Worm (Caenorhabditis elegans) whole organism, mixed stage, embryonic: ENCODE results near the gene C08D8.1.

ENCODE experiments used
- blmp-1 ChIP-seq: fragments of 150-350 bp; optimal IDR thresholded peaks from 2 replicates; lab custom pipeline; 2014; ENCODE audit warnings: missing biosample characterization, missing genetic modification characterization
- ceh-39 ChIP-seq: fragments of 150-350 bp; optimal IDR thresholded peaks from 2 replicates; lab custom pipeline; 2014; ENCODE audit warnings: missing biosample characterization, missing genetic modification characterization
- ceh-43 ChIP-seq: fragments of 200-800 bp; sonication (Bioruptor generic); optimal IDR thresholded peaks from 2 replicates; lab custom pipeline; 2018; ENCODE audit warnings: mild to moderate bottlenecking, missing genetic modification characterization, moderate library complexity, missing compliant biosample characterization
- ceh-83 ChIP-seq: fragments of 200-800 bp; sonication (Bioruptor generic); optimal IDR thresholded peaks from 2 replicates; lab custom pipeline; 2018; ENCODE audit warnings: mild to moderate bottlenecking, missing genetic modification characterization, missing compliant biosample characterization
- ces-1 ChIP-seq: fragments of 150-350 bp; optimal IDR thresholded peaks from 2 replicates; lab custom pipeline; 2014; ENCODE audit warnings: missing biosample characterization, missing genetic modification reagents, missing genetic modification characterization
- cnd-1 ChIP-seq: fragments of 200-800 bp; sonication (Bioruptor generic); optimal IDR thresholded peaks from 2 replicates; lab custom pipeline; 2018; ENCODE audit warnings: mild to moderate bottlenecking, missing genetic modification characterization, missing compliant biosample characterization
- elt-1 ChIP-seq: sonication (generic microtip); optimal IDR thresholded peaks from 2 replicates; lab custom pipeline; 2017; ENCODE audit warnings: missing genetic modification characterization, mild to moderate bottlenecking, missing compliant biosample characterization, antibody characterized with exemption, moderate library complexity, borderline replicate concordance; ENCODE audit not compliant: insufficient read depth
- elt-3 ChIP-seq: fragments of 150-350 bp; optimal IDR thresholded peaks from 2 replicates; lab custom pipeline; 2014; ENCODE audit warnings: missing biosample characterization, missing genetic modification characterization
- flh-1 ChIP-seq: fragments of 200-800 bp; sonication (Bioruptor generic); optimal IDR thresholded peaks from 2 replicates; lab custom pipeline; 2018; ENCODE audit warnings: mild to moderate bottlenecking, missing genetic modification characterization, moderate library complexity, missing compliant biosample characterization
- ham-2 ChIP-seq: fragments of 200-800 bp; sonication (Bioruptor generic); optimal IDR thresholded peaks from 2 replicates; lab custom pipeline; 2018; ENCODE audit warnings: mild to moderate bottlenecking, missing genetic modification characterization, missing compliant biosample characterization
- hlh-1 ChIP-seq: fragments of 150-350 bp; optimal IDR thresholded peaks from 2 replicates; lab custom pipeline; 2014; ENCODE audit warnings: missing biosample characterization, missing genetic modification reagents, missing genetic modification characterization
- lin-13 ChIP-seq: fragments of 150-350 bp; optimal IDR thresholded peaks from 2 replicates; lab custom pipeline; 2014; ENCODE audit warnings: missing biosample characterization, missing genetic modification characterization
- lin-32 ChIP-seq: fragments of 200-800 bp; sonication (Bioruptor generic); optimal IDR thresholded peaks from 2 replicates; lab custom pipeline; 2018; ENCODE audit warnings: mild to moderate bottlenecking, missing genetic modification characterization, missing compliant biosample characterization
- lsy-2 ChIP-seq: fragments of 150-350 bp; optimal IDR thresholded peaks from 2 replicates; lab custom pipeline; 2014; ENCODE audit warnings: missing biosample characterization, missing genetic modification characterization
- mab-5 ChIP-seq: fragments of 150-350 bp; optimal IDR thresholded peaks from 2 replicates; lab custom pipeline; 2014; ENCODE audit warnings: missing biosample characterization, missing genetic modification characterization
- nhr-12 ChIP-seq: fragments of 150-350 bp; optimal IDR thresholded peaks from 2 replicates; lab custom pipeline; 2014; ENCODE audit warnings: missing biosample characterization, missing genetic modification characterization
- nhr-2 ChIP-seq: fragments of 150-350 bp; optimal IDR thresholded peaks from 2 replicates; lab custom pipeline; 2014; ENCODE audit warnings: missing biosample characterization, missing genetic modification characterization
- nhr-28 ChIP-seq: fragments of 150-350 bp; optimal IDR thresholded peaks from 2 replicates; lab custom pipeline; 2014; ENCODE audit warnings: missing biosample characterization, missing genetic modification characterization
- sem-2 ChIP-seq: fragments of 200-800 bp; sonication (Bioruptor generic); optimal IDR thresholded peaks from 2 replicates; lab custom pipeline; 2018; ENCODE audit warnings: mild to moderate bottlenecking, missing genetic modification characterization, missing compliant biosample characterization
- sptf-1 ChIP-seq: sonication (generic microtip); optimal IDR thresholded peaks from 2 replicates; lab custom pipeline; 2017; ENCODE audit warnings: mild to moderate bottlenecking, missing genetic modification characterization, moderate library complexity, missing compliant biosample characterization
- tbx-8 ChIP-seq: fragments of 200-800 bp; sonication (Bioruptor generic); optimal IDR thresholded peaks from 2 replicates; lab custom pipeline; 2018; ENCODE audit warnings: mild to moderate bottlenecking, missing genetic modification characterization, moderate library complexity, missing compliant biosample characterization
- unc-120 ChIP-seq: sonication (generic microtip); optimal IDR thresholded peaks from 2 replicates; lab custom pipeline; 2017; ENCODE audit warnings: missing genetic modification characterization, missing compliant biosample characterization; ENCODE audit not compliant: poor library complexity, severe bottlenecking
- unc-39 ChIP-seq: fragments of 150-350 bp; optimal IDR thresholded peaks from 2 replicates; lab custom pipeline; 2014; ENCODE audit warnings: missing biosample characterization, missing genetic modification characterization
- unc-62 ChIP-seq: fragments of 150-350 bp; optimal IDR thresholded peaks from 2 replicates; lab custom pipeline; 2014; ENCODE audit warnings: missing biosample characterization, missing genetic modification reagents, missing genetic modification characterization
- zip-8 ChIP-seq: fragments of 150-350 bp; optimal IDR thresholded peaks from 2 replicates; lab custom pipeline; 2014; ENCODE audit warnings: missing biosample characterization, missing genetic modification characterization

Gene C08D8.1

DNA sequence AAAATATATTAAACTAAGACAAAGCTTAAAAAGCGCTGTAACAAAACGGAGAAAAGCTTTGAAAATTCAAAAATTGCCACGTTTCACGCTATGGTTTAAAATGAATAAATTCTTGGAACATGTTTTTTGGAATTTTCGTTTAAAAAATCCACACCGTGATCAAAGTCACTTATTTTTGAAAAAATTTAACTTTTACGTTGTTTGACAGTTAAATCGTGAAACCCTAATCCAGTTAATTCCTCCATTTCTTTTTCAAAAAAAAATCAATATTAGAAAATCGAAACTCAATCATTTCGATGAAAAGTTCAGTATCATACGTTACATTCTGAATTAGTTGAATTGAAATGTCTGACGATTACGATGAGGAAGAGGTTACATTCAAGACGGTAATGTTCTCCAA lies 30.3 kb downstream of the C08D8.1 start, which contains the start of gene F38E1.3:
TSS of gene F38E1.3 (plus strand) at position 301 of the 400 bp plus-strand sequence.
- TF ChIP-seq nhr-12 (tag; lab: Kevin White, UChicago) (no peak), flh-1 (GFP tag; lab: Kevin White, UChicago) (no peak), unc-120 (tag; lab: Kevin White, UChicago) (no peak), lsy-2 (tag; lab: Kevin White, UChicago) (no peak), sptf-1 (tag; lab: Kevin White, UChicago) (no peak), unc-39 (tag; lab: Kevin White, UChicago) (no peak), mab-5 (tag; lab: Kevin White, UChicago) (no peak), cnd-1 (tag; lab: Kevin White, UChicago) (no peak), elt-3 (tag; lab: Kevin White, UChicago) (no peak), lin-13 (tag; lab: Kevin White, UChicago) (no peak), ceh-39 (tag; lab: Kevin White, UChicago) (no peak)
- TF ChIP-seq, all 35 proteins: peak for 0

DNA sequence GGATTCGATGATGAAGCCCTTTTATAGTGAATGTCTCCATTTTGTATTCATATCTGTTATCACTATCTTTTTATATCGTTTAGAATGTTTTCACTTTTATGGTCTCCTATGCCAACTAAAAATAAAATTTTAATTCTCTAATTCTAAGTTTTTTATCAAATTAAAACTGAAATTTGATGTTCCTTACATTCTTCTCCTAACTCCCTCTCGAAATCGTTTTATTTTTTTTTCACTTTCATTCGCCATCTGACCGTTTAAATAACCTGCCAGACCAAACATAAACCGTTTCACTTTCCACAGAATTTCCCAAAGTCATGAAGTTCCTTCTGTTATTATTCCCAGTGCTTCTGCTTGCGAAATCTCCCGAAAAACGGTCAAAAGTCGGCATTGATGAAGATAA lies 33.6 kb downstream of the C08D8.1 start, which contains the start of gene F52E1.5:
TSS of gene F52E1.5 (plus strand) at position 301 of the 400 bp plus-strand sequence.
- TF ChIP-seq elt-1 (tag; lab: Kevin White, UChicago), result no peak

DNA sequence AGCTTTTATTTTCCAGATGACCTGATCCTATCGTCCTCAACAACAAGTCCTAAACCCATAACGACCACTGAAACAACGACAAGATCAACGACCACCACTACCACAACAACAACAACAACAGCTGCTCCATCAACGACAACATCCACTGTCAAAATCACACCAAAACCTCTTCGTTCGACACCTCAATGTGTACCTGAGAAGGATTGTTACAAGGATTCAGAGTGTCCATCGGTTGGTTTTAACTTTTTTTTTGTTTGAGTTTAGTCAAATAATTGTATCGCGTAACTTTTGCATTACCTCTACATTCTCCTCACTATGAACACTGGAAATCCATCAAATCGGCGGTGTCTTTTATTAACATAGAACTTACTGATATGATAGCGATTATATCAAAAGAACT lies 34.5 kb downstream of the C08D8.1 start:
- TF ChIP-seq sem-2 (GFP tag; lab: Kevin White, UChicago), result no peak
- no peak for TF ChIP-seq lin-32 (GFP tag; lab: Kevin White, UChicago)
- TF ChIP-seq unc-120 (tag; lab: Kevin White, UChicago), result no peak
- TF ChIP-seq nhr-2, result no peak
- TF ChIP-seq ces-1 (GFP tag; lab: Kevin White, UChicago), result no peak
- no peak for TF ChIP-seq ham-2 (GFP tag; lab: Kevin White, UChicago)
- TF ChIP-seq lsy-2 (tag; lab: Kevin White, UChicago), result no peak
- TF ChIP-seq hlh-1 (tag; lab: Kevin White, UChicago), result no peak
- TF ChIP-seq blmp-1 (tag; lab: Kevin White, UChicago), result no peak
- no peak for TF ChIP-seq tbx-8
- TF ChIP-seq unc-62, result no peak
- TF ChIP-seq nhr-28 (tag; lab: Kevin White, UChicago), result no peak
- TF ChIP-seq sptf-1 (tag; lab: Kevin White, UChicago), result no peak
- no peak for TF ChIP-seq flh-1 (GFP tag; lab: Kevin White, UChicago)
- TF ChIP-seq ceh-83, result no peak
- TF ChIP-seq ceh-43, result no peak

DNA sequence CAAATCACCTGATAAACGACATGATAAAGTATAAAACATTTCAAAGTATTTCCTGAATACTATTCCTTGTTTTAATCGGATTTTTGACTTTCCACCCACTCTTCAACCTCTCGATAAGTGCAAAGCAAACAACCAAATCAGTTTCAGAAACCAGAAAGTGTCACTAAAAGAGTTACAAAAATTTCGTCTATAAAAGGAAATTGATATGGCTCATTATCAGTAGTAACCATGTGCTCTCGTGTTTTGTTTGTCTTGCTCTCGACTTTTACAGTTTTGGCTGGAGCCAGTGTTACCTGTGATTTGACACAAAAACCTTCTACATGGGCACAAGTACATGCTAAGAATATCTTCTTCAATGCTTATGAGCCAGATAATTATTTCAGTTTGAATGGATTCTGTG lies 38.2 kb downstream of the C08D8.1 start, which contains the start of gene F52E1.14:
TSS of gene F52E1.14 (plus strand) at position 207 of the 400 bp plus-strand sequence.
- no peak for TF ChIP-seq tbx-8
- no peak for TF ChIP-seq unc-39 (tag; lab: Kevin White, UChicago)
- TF ChIP-seq lin-13 (tag; lab: Kevin White, UChicago), result no peak
- no peak for TF ChIP-seq lsy-2 (tag; lab: Kevin White, UChicago)

DNA sequence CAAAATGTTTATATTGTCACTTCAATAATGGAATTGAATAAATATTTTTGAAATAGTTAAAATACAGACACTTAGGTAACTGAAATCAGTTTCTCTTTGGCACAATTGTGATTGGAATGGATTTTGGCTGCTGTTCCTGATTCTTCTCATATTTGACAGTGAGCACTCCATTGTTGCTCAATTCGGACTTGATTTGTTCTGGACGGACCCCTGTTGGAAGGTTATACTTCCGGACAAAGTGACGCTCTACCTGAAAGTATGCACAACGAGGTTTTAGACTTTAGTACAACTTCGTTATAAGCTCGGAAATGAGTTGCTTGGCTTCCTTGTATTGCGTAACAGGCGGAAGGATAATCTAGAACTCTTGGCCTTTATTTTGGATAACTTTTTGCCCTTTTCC lies 39.2 kb downstream of the C08D8.1 start:
- TF ChIP-seq unc-39 (tag; lab: Kevin White, UChicago), result no peak
- TF ChIP-seq zip-8 (tag; lab: Kevin White, UChicago), result peak; percentile 22

DNA sequence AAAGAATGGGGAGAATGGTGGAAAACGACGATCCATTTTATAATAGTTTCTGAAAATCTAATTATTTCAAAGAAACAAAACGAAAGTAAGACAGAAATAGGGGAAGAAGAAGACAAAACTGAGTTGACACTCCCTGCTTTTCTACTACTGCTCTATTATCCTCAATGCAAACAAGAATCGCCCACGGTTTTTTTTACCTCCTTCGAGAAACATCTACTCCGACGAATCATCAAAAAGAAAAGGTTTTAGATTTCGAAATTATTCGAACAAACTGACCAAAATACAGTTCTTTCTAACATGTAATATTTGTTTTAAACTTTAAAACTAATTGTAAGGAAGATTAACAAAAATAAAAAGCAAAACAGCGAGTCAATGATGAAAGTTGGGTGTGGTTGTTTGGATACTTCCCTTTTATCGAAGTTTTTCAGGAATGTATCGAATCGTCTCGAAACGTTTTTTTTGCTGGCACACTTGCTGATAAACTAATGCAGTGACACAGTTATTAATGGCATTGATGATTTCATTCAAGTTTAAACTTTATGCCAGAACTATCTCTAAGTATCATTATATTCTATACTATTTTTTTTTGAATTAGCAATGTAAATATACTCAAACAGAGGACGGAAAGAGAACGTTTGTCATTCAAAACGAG lies 40.4 kb downstream of the C08D8.1 start, which contains the start of gene hsp-17:
TSS of gene hsp-17 (minus strand) at position 51 of the 652 bp plus-strand sequence.
- no peak for TF ChIP-seq tbx-8
- no peak for TF ChIP-seq nhr-28 (tag; lab: Kevin White, UChicago)
- no peak for TF ChIP-seq lin-32 (GFP tag; lab: Kevin White, UChicago)
- no peak for TF ChIP-seq ceh-43
- TF ChIP-seq unc-62, result no peak
- TF ChIP-seq ceh-83, result no peak
- TF ChIP-seq elt-3 (tag; lab: Kevin White, UChicago), result no peak
- no peak for TF ChIP-seq lsy-2 (tag; lab: Kevin White, UChicago)
- no peak for TF ChIP-seq nhr-12 (tag; lab: Kevin White, UChicago)
- no peak for TF ChIP-seq flh-1 (GFP tag; lab: Kevin White, UChicago)
- TF ChIP-seq elt-1 (tag; lab: Kevin White, UChicago), result no peak
- TF ChIP-seq nhr-2, result no peak
- TF ChIP-seq cnd-1 (tag; lab: Kevin White, UChicago), result no peak
- TF ChIP-seq lin-13 (tag; lab: Kevin White, UChicago), result no peak
- no peak for TF ChIP-seq ceh-39 (tag; lab: Kevin White, UChicago)
- no peak for TF ChIP-seq ham-2 (GFP tag; lab: Kevin White, UChicago)
- no peak for TF ChIP-seq blmp-1 (tag; lab: Kevin White, UChicago)
- TF ChIP-seq sem-2 (GFP tag; lab: Kevin White, UChicago), result no peak
- TF ChIP-seq unc-39 (tag; lab: Kevin White, UChicago), result no peak
- TF ChIP-seq, all 35 proteins: peak for 0
